Fruit fly (Drosophila melanogaster): ENCODE results near the gene Jhbp1.

DNA sequence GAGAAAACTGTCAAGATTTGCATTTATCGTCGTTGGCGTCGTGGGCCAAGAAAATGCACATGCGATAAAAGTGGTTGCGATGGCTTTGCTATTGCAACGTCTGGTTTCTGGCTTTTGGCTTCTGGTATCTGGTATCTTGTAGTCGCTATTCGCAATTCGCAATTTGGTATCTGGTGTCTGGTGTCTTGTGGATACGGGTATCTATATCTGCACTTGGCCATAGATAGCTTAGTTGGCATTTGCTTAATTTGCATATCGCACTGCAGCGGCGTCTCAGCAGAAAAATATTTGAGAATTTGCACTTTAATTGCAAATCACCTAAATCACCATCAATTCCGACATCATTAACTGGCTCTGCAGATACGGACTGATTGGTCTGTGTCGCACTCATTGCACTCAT, 35.4 kb downstream of the Jhbp1 start:
- 0 out of 3 replicates have a peak, but pooled peaks have one; percentile 21 for TF ChIP-seq CG4496 (GFP tag; IDR thresholded peaks at IDR 0.05)
- TF ChIP-seq Pif1A (GFP tag; optimal IDR thresholded peaks at IDR 0.05) = no peak
- TF ChIP-seq CG8301 (tag; optimal IDR thresholded peaks at IDR 0.05) = no peak
- no peak for TF ChIP-seq CG10348 (GFP tag; IDR thresholded peaks at IDR 0.05)
- no peak for TF ChIP-seq CG17806 (tag; optimal IDR thresholded peaks at IDR 0.05)
- TF ChIP-seq D1 (tag; optimal IDR thresholded peaks at IDR 0.05) = no peak
- TF ChIP-seq CG8159 (tag; optimal IDR thresholded peaks at IDR 0.05) = no peak
- TF ChIP-seq EcR (GFP tag; optimal IDR thresholded peaks at IDR 0.05) = no peak
- TF ChIP-seq CG9948 (tag; optimal IDR thresholded peaks at IDR 0.05) = no peak
- no peak for TF ChIP-seq CG13204 (GFP tag; optimal IDR thresholded peaks at IDR 0.05)
- TF ChIP-seq CG14655 (GFP tag; optimal IDR thresholded peaks at IDR 0.05) = no peak
- TF ChIP-seq gl (tag; optimal IDR thresholded peaks at IDR 0.05) = no peak
- no peak for TF ChIP-seq CG12605 (GFP tag; IDR thresholded peaks at IDR 0.05)
- no peak for TF ChIP-seq Snoo (tag; optimal IDR thresholded peaks at IDR 0.05)
